Worm (Caenorhabditis elegans): ENCODE data around the gene Y69A2AR.50.

DNA sequence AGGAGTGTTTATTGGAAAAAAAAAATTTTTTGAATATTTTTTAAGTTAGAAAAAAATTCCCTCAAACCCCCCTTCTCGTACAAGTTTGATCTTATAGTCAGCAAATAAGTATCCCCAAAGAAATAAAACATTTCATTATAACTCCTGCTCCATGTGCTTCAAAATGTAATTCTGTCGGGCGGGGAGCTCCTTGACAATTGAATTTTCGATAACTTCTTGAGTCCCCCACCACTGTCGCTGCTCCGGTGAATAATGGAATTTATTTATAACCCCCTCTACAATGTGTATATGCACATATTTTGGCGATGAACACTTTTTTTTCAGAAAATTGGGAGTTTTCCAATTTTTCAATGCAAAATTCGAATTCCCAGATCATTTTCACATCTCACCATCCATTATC is 24.4 kb upstream of the Y69A2AR.50 start:
- TF ChIP-seq bed-3 (GFP tag; optimal IDR thresholded peaks at IDR 0.05) = no peak
- TF ChIP-seq nhr-237 (tag; optimal IDR thresholded peaks at IDR 0.05) = no peak
- TF ChIP-seq sem-2 (GFP tag; optimal IDR thresholded peaks at IDR 0.05) = no peak

All from whole organism, mixed stage, embryonic.